Worm (Caenorhabditis elegans) whole organism, L1 larva: ENCODE results near the gene ZK632.14.

Experiments
- ama-1 ChIP-seq: fragments of 150-350 bp; optimal IDR thresholded peaks from 2 replicates; lab custom pipeline; 2014
- ceh-82 ChIP-seq, 3 experiments: fragments of 150-350 bp in 1 of 3; sonication (generic microtip) in 2 of 3; optimal IDR thresholded peaks; 2 replicates each; lab custom pipeline; 2014 to 2017; ENCODE audit warnings: missing biosample characterization in 3 of 3, missing genetic modification characterization in 3 of 3
- ces-1 ChIP-seq: fragments of 150-350 bp; optimal IDR thresholded peaks from 2 replicates; lab custom pipeline; 2014; ENCODE audit warnings: missing biosample characterization, missing genetic modification reagents, missing genetic modification characterization
- elt-2 ChIP-seq: sonication (generic microtip); optimal IDR thresholded peaks from 2 replicates; lab custom pipeline; 2016; ENCODE audit warnings: missing genetic modification characterization, mild to moderate bottlenecking, inconsistent platforms, missing compliant biosample characterization, missing genetic modification reagents
- elt-3 ChIP-seq, 6 experiments: fragments of 150-350 bp in 1 of 6; sonication (generic microtip); optimal IDR thresholded peaks; 2 replicates each; lab custom pipeline; 2017 to 2018; ENCODE audit warnings: missing biosample characterization in 6 of 6, missing genetic modification characterization in 6 of 6, inconsistent platforms in 1 of 6
- fkh-4 ChIP-seq: sonication (generic microtip); optimal IDR thresholded peaks from 2 replicates; lab custom pipeline; 2016; ENCODE audit warnings: missing compliant biosample characterization, missing genetic modification characterization, borderline replicate concordance
- hlh-17 ChIP-seq: fragments of 200-800 bp; sonication (Bioruptor generic); optimal IDR thresholded peaks from 2 replicates; lab custom pipeline; 2018; ENCODE audit warnings: missing genetic modification characterization, mild to moderate bottlenecking, missing compliant biosample characterization, moderate library complexity, borderline replicate concordance
- lin-15B ChIP-seq: fragments of 150-350 bp; sonication (generic microtip); optimal IDR thresholded peaks from 3 replicates; lab custom pipeline; 2014; ENCODE audit warnings: missing biosample characterization, missing genetic modification characterization
- nhr-12 ChIP-seq: sonication (generic microtip); optimal IDR thresholded peaks from 2 replicates; lab custom pipeline; 2017; ENCODE audit warnings: missing biosample characterization, missing genetic modification characterization
- nhr-237 ChIP-seq: fragments of 150-350 bp; optimal IDR thresholded peaks from 2 replicates; lab custom pipeline; 2014; ENCODE audit warnings: missing biosample characterization, missing genetic modification characterization
- nhr-76 ChIP-seq: sonication (generic microtip); optimal IDR thresholded peaks from 2 replicates; lab custom pipeline; 2017; ENCODE audit warnings: missing biosample characterization, missing genetic modification characterization
- nhr-85 ChIP-seq: sonication (generic microtip); peaks from one replicate; lab custom pipeline; 2016; ENCODE audit warnings: missing genetic modification characterization, inconsistent platforms, missing compliant biosample characterization
- unc-62 ChIP-seq: fragments of 150-350 bp; optimal IDR thresholded peaks from 2 replicates; lab custom pipeline; 2014; ENCODE audit warnings: missing biosample characterization, missing genetic modification reagents, missing genetic modification characterization

- TF ChIP-seq nhr-76 (tag; lab: Kevin White, UChicago) (no peak), ceh-82 (tag; optimal IDR thresholded peaks at IDR 0.05; lab: Kevin White, UChicago) (no peak), lin-15B (tag; lab: Kevin White, UChicago) (no peak), nhr-12 (no peak), ces-1 (GFP tag; lab: Kevin White, UChicago) (no peak), unc-62 (GFP tag; lab: Kevin White, UChicago) (no peak), nhr-237 (tag; lab: Kevin White, UChicago) (no peak), elt-3 (tag; optimal IDR thresholded peaks at IDR 0.05; lab: Kevin White, UChicago) (no peak), hlh-17 (no peak), nhr-85 (no peak), elt-2 (tag; lab: Kevin White, UChicago) (no peak), ama-1 (no peak), fkh-4 (no peak)
Observed at ce11 chrIII:9817087-9817612, 3.9 kb downstream of the ZK632.14 start, which contains the start of gene cnx-1.
